Fruit fly (Drosophila melanogaster) S2 (cell line): Measurements from ENCODE around the gene Prx4.

Experiments
- CG8478 ChIP-seq: fragments of >200 bp; optimal IDR thresholded peaks from 2 replicates; lab custom pipeline; 2018
- CTCF ChIP-seq, 2 experiments: fragments of >200 bp; optimal IDR thresholded peaks; 2 replicates each; lab custom pipeline; 2018

- TF ChIP-seq CTCF (optimal IDR thresholded peaks at IDR 0.05; lab: Kevin White, UChicago): no peak
- TF ChIP-seq CG8478: no peak
Measured at dm6 chr3L:3070274-3071204, 28.4 kb downstream of the Prx4 start, which contains the start of the genes CG32486 and PAN3.
